Worm (Caenorhabditis elegans) whole organism, early embryonic: Measurements from ENCODE around the gene Y73F4A.3.
"Not testable (repeated sequence)": the region's sequence is repeated elsewhere in the genome, so short reads cannot be mapped to it uniquely, and the experiment has no call there.

Experiments used
- aly-1 ChIP-seq: sonication (generic microtip); optimal IDR thresholded peaks from 2 replicates; lab custom pipeline; 2016; ENCODE audit warnings: missing genetic modification characterization, missing compliant biosample characterization
- ama-1 ChIP-seq: fragments of 150-350 bp; optimal IDR thresholded peaks from 2 replicates; lab custom pipeline; 2014
- flt-1 ChIP-seq: fragments of 200-800 bp; sonication (Bioruptor generic); IDR thresholded peaks from 2 replicates; pipeline ENCODE4 v1.3.6; 2022; ENCODE audit warnings: missing genetic modification characterization, missing compliant biosample characterization
- hmbx-1 ChIP-seq: sonication (generic microtip); optimal IDR thresholded peaks from 2 replicates; lab custom pipeline; 2016; ENCODE audit warnings: mild to moderate bottlenecking, missing genetic modification characterization, missing compliant biosample characterization
- hmg-4 ChIP-seq: fragments of 200-800 bp; sonication (Bioruptor generic); optimal IDR thresholded peaks from 2 replicates; lab custom pipeline; 2018; ENCODE audit warnings: mild to moderate bottlenecking, missing genetic modification characterization, missing compliant biosample characterization
- hnd-1 ChIP-seq: sonication (generic microtip); optimal IDR thresholded peaks from 2 replicates; lab custom pipeline; 2016; ENCODE audit warnings: missing genetic modification characterization, missing compliant biosample characterization
- pes-1 ChIP-seq: fragments of 200-800 bp; sonication (Bioruptor generic); IDR thresholded peaks from 2 replicates; pipeline ENCODE4 v1.3.6; 2022; ENCODE audit warnings: missing genetic modification reagents, missing genetic modification characterization, missing compliant biosample characterization
- tbx-11 ChIP-seq: fragments of 200-800 bp; sonication (Bioruptor generic); IDR thresholded peaks from 2 replicates; pipeline ENCODE4 v1.3.6; 2022; ENCODE audit warnings: missing genetic modification characterization, missing compliant biosample characterization
- tbx-37 ChIP-seq: fragments of 200-800 bp; sonication (Bioruptor generic); conservative IDR thresholded peaks from 2 replicates; pipeline ENCODE4 v1.3.6; 2022; ENCODE audit warnings: missing genetic modification reagents, missing genetic modification characterization, missing compliant biosample characterization
- tra-4 ChIP-seq: sonication (generic microtip); optimal IDR thresholded peaks from 2 replicates; lab custom pipeline; 2017; ENCODE audit warnings: missing genetic modification characterization, missing compliant biosample characterization

- not testable (repeated sequence) for TF ChIP-seq hmg-4 (GFP tag; lab: Kevin White, UChicago); tbx-37 (GFP tag; lab: Robert Waterston, UW); hnd-1 (tag; lab: Kevin White, UChicago); tra-4; ama-1 (lab: Kevin White, UChicago); aly-1 (tag; lab: Kevin White, UChicago); hmbx-1; flt-1 (GFP tag; lab: Robert Waterston, UW); tbx-11 (GFP tag; lab: Robert Waterston, UW)
- TF ChIP-seq pes-1: 0 out of 2 replicates have a peak, but pooled peaks have one; percentile 8
These were observed 27.2 kb upstream of the Y73F4A.3 start for ce11 chrIV:9067277-9068197.
